Worm (Caenorhabditis elegans) whole organism, midembryonic: ENCODE results near the gene srw-99.

ENCODE experiments used
- T22C8.4 ChIP-seq: fragments of 200-800 bp; sonication (Bioruptor generic); IDR thresholded peaks from 2 replicates; pipeline ENCODE4 v1.3.6; 2022; ENCODE audit warnings: missing genetic modification characterization, missing compliant biosample characterization
- cog-1 ChIP-seq: sonication (generic microtip); optimal IDR thresholded peaks from 2 replicates; lab custom pipeline; 2016; ENCODE audit warnings: missing genetic modification characterization, missing compliant biosample characterization
- med-1 ChIP-seq: sonication (generic microtip); optimal IDR thresholded peaks from 2 replicates; lab custom pipeline; 2017; ENCODE audit warnings: missing genetic modification characterization, mild to moderate bottlenecking, missing compliant biosample characterization, antibody characterized with exemption, missing genetic modification reagents; ENCODE audit not compliant: insufficient read depth

ce11 chrV:1708441-1708840 lies at the start of gene srw-99:
- no peak for TF ChIP-seq med-1 (GFP tag; lab: Kevin White, UChicago)
- no peak for TF ChIP-seq T22C8.4 (GFP tag; lab: Robert Waterston, UW)
- TF ChIP-seq cog-1, result no peak
